Worm (Caenorhabditis elegans) whole organism, early embryonic: Measurements from ENCODE around the gene cyp-34A2.

ENCODE experiments used
- B0310.2 ChIP-seq: sonication (generic microtip); optimal IDR thresholded peaks from 2 replicates; lab custom pipeline; 2016; ENCODE audit warnings: mild to moderate bottlenecking, missing genetic modification characterization, missing compliant biosample characterization
- F13C5.2 ChIP-seq: sonication (generic microtip); optimal IDR thresholded peaks from 2 replicates; lab custom pipeline; 2017; ENCODE audit warnings: mild to moderate bottlenecking, missing genetic modification characterization, inconsistent platforms, missing compliant biosample characterization
- aly-1 ChIP-seq: sonication (generic microtip); optimal IDR thresholded peaks from 2 replicates; lab custom pipeline; 2016; ENCODE audit warnings: missing genetic modification characterization, missing compliant biosample characterization
- ama-1 ChIP-seq: fragments of 150-350 bp; optimal IDR thresholded peaks from 2 replicates; lab custom pipeline; 2014
- ceh-13 ChIP-seq: fragments of 200-800 bp; sonication (Bioruptor generic); optimal IDR thresholded peaks from 2 replicates; lab custom pipeline; 2018; ENCODE audit warnings: mild to moderate bottlenecking, missing genetic modification characterization, missing compliant biosample characterization
- ceh-36 ChIP-seq: sonication (generic microtip); optimal IDR thresholded peaks from 2 replicates; lab custom pipeline; 2016; ENCODE audit warnings: missing genetic modification characterization, inconsistent platforms, missing compliant biosample characterization
- ets-7 ChIP-seq: sonication (generic microtip); optimal IDR thresholded peaks from 2 replicates; lab custom pipeline; 2016; ENCODE audit warnings: missing genotype, missing genetic modification characterization, missing compliant biosample characterization
- flt-1 ChIP-seq: fragments of 200-800 bp; sonication (Bioruptor generic); IDR thresholded peaks from 2 replicates; pipeline ENCODE4 v1.3.6; 2022; ENCODE audit warnings: missing genetic modification characterization, missing compliant biosample characterization
- hmbx-1 ChIP-seq: sonication (generic microtip); optimal IDR thresholded peaks from 2 replicates; lab custom pipeline; 2016; ENCODE audit warnings: mild to moderate bottlenecking, missing genetic modification characterization, missing compliant biosample characterization
- hmg-4 ChIP-seq: fragments of 200-800 bp; sonication (Bioruptor generic); optimal IDR thresholded peaks from 2 replicates; lab custom pipeline; 2018; ENCODE audit warnings: mild to moderate bottlenecking, missing genetic modification characterization, missing compliant biosample characterization
- hnd-1 ChIP-seq: sonication (generic microtip); optimal IDR thresholded peaks from 2 replicates; lab custom pipeline; 2016; ENCODE audit warnings: missing genetic modification characterization, missing compliant biosample characterization
- pes-1 ChIP-seq: fragments of 200-800 bp; sonication (Bioruptor generic); IDR thresholded peaks from 2 replicates; pipeline ENCODE4 v1.3.6; 2022; ENCODE audit warnings: missing genetic modification reagents, missing genetic modification characterization, missing compliant biosample characterization
- scrt-1 ChIP-seq: fragments of 200-800 bp; sonication (Bioruptor generic); IDR thresholded peaks from 2 replicates; pipeline ENCODE4 v1.3.6; 2022; ENCODE audit warnings: missing genetic modification characterization, missing compliant biosample characterization
- sea-1 ChIP-seq: fragments of 200-800 bp; sonication (Bioruptor generic); conservative IDR thresholded peaks from 2 replicates; pipeline ENCODE4 v1.3.6; 2022; ENCODE audit warnings: missing genetic modification characterization, missing compliant biosample characterization
- tbx-11 ChIP-seq: fragments of 200-800 bp; sonication (Bioruptor generic); IDR thresholded peaks from 2 replicates; pipeline ENCODE4 v1.3.6; 2022; ENCODE audit warnings: missing genetic modification characterization, missing compliant biosample characterization
- tbx-37 ChIP-seq: fragments of 200-800 bp; sonication (Bioruptor generic); conservative IDR thresholded peaks from 2 replicates; pipeline ENCODE4 v1.3.6; 2022; ENCODE audit warnings: missing genetic modification reagents, missing genetic modification characterization, missing compliant biosample characterization
- tra-4 ChIP-seq: sonication (generic microtip); optimal IDR thresholded peaks from 2 replicates; lab custom pipeline; 2017; ENCODE audit warnings: missing genetic modification characterization, missing compliant biosample characterization

The cyp-34A2 gene

DNA sequence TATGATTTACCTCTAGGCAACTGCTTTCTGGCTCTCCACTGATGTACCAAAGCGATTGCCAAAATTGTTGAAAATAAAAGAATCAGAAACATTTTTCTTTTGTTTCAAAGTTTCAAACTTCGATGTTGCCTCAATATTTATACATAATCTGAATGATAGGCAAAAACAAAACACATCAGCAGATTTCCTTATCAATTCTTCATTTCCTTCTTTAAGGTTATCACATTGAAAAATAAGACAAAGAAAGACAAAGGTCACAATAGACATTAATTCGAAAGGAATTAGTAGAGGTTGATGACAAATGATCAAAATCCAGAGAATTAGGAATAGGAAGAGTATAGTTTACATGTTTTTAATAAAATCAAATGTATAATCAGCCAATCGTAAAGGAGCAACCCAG is at the start of gene cyp-34A2:
TSS of gene cyp-34A2 (minus strand) at position 101 of the 400 bp plus-strand sequence.
- no peak for TF ChIP-seq hmbx-1
- TF ChIP-seq sea-1 = no peak
- TF ChIP-seq ets-7 (tag; lab: Kevin White, UChicago) = no peak
- no peak for TF ChIP-seq pes-1 (GFP tag; lab: Robert Waterston, UW)
- TF ChIP-seq ceh-13 (GFP tag; lab: Kevin White, UChicago) = no peak
- TF ChIP-seq B0310.2 (tag; lab: Kevin White, UChicago) = no peak
- no peak for TF ChIP-seq hnd-1 (tag; lab: Kevin White, UChicago)
- TF ChIP-seq hmg-4 = no peak
- TF ChIP-seq scrt-1 (GFP tag; lab: Robert Waterston, UW) = no peak
- no peak for TF ChIP-seq tbx-11 (GFP tag; lab: Robert Waterston, UW)
- no peak for TF ChIP-seq F13C5.2 (tag; lab: Kevin White, UChicago)

DNA sequence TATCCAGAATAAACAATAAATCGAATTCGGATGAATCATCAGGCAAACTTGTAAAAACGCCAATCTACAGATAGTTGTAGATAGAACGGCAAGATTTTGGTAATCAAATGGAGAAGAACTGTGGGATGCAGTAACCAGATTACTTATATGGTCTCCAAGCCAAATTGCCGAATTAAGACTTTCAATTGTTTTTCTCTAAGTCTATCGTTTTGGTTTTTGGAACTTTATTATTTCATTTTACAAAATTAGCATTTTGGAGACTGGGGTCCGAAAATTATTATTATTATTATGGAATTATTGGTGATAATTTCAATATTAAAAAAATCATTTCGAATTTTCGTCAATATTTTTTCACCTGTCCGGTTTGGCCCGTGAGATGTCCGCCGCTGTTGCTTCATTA is 48.5 kb upstream of the cyp-34A2 start, which contains the start of gene clec-228:
TSS of gene clec-228 (minus strand) at position 101 of the 400 bp plus-strand sequence.
- TF ChIP-seq ceh-13 (GFP tag; lab: Kevin White, UChicago) = no peak
- TF ChIP-seq ceh-36 = no peak
- TF ChIP-seq tbx-11 (GFP tag; lab: Robert Waterston, UW) = no peak
- TF ChIP-seq ama-1 = no peak
- no peak for TF ChIP-seq hmg-4
- no peak for TF ChIP-seq tbx-37 (GFP tag; lab: Robert Waterston, UW)
- TF ChIP-seq hmbx-1 = no peak
- no peak for TF ChIP-seq sea-1
- no peak for TF ChIP-seq pes-1 (GFP tag; lab: Robert Waterston, UW)
- TF ChIP-seq flt-1 (GFP tag; lab: Robert Waterston, UW) = no peak
- TF ChIP-seq hnd-1 (tag; lab: Kevin White, UChicago) = no peak
- TF ChIP-seq F13C5.2 (tag; lab: Kevin White, UChicago) = no peak
- no peak for TF ChIP-seq tra-4 (tag; lab: Kevin White, UChicago)
- no peak for TF ChIP-seq aly-1 (tag; lab: Kevin White, UChicago)
- TF ChIP-seq scrt-1 (GFP tag; lab: Robert Waterston, UW) = no peak
- TF ChIP-seq B0310.2 (tag; lab: Kevin White, UChicago) = no peak

DNA sequence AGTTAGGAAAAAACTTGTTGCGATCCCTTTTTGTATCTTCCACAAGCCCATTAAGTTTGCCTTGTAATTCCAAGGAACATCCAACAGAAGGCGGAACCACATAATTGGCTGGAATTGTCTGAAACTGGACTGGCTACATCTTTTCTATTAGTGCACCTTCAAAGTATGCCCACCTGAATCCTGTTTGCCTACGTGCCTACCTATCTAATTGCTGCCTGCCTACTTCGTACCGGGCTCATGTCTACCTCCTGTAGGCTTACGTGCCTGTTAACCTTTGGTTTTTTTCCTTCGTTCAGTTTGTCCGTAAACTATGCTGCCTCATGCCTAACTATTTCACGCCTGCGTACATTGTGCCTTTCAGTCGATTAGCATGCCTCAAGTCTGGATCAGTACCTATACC is 46.5 kb upstream of the cyp-34A2 start, which contains the start of gene wrt-7:
TSS of gene wrt-7 (minus strand) at position 101 of the 400 bp plus-strand sequence.
- no peak for TF ChIP-seq sea-1
- no peak for TF ChIP-seq ceh-36
- TF ChIP-seq tbx-11 (GFP tag; lab: Robert Waterston, UW) = no peak
- TF ChIP-seq tra-4 (tag; lab: Kevin White, UChicago) = no peak
- no peak for TF ChIP-seq pes-1 (GFP tag; lab: Robert Waterston, UW)
- no peak for TF ChIP-seq ceh-13 (GFP tag; lab: Kevin White, UChicago)
- no peak for TF ChIP-seq aly-1 (tag; lab: Kevin White, UChicago)
- no peak for TF ChIP-seq tbx-37 (GFP tag; lab: Robert Waterston, UW)
- no peak for TF ChIP-seq ama-1
- no peak for TF ChIP-seq ets-7 (tag; lab: Kevin White, UChicago)
- no peak for TF ChIP-seq flt-1 (GFP tag; lab: Robert Waterston, UW)
- no peak for TF ChIP-seq hmbx-1
- no peak for TF ChIP-seq hmg-4
- TF ChIP-seq F13C5.2 (tag; lab: Kevin White, UChicago) = no peak
- TF ChIP-seq scrt-1 (GFP tag; lab: Robert Waterston, UW) = no peak

DNA sequence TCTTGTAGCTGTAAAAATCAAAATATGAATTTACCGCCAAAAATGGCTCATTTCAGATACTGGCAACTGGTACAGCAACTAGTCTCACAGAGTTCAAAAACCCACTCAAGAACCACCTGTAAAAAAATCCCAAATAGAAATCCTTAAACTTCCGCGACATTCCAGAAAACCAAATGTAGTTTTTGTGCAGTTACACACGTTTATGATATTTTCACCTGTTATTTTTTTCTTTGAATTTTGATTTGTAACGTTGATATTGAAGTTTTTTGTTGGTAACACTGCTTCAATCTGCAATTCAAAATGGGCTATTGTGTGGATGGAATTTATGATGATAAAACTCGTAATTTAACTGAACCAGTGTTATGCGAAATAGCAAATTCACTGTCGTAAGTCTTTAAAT is 42.0 kb upstream of the cyp-34A2 start, which contains the start of gene srw-113:
TSS of gene srw-113 (plus strand) at position 301 of the 400 bp plus-strand sequence.
- TF ChIP-seq sea-1 = no peak
- TF ChIP-seq ceh-13 (GFP tag; lab: Kevin White, UChicago) = no peak
- TF ChIP-seq B0310.2 (tag; lab: Kevin White, UChicago) = no peak
- no peak for TF ChIP-seq hmbx-1
- no peak for TF ChIP-seq tbx-37 (GFP tag; lab: Robert Waterston, UW)
- no peak for TF ChIP-seq tra-4 (tag; lab: Kevin White, UChicago)
- no peak for TF ChIP-seq hnd-1 (tag; lab: Kevin White, UChicago)
- no peak for TF ChIP-seq pes-1 (GFP tag; lab: Robert Waterston, UW)
- no peak for TF ChIP-seq tbx-11 (GFP tag; lab: Robert Waterston, UW)
- no peak for TF ChIP-seq aly-1 (tag; lab: Kevin White, UChicago)
- no peak for TF ChIP-seq ama-1
- TF ChIP-seq ceh-36 = no peak
- no peak for TF ChIP-seq flt-1 (GFP tag; lab: Robert Waterston, UW)
- no peak for TF ChIP-seq ets-7 (tag; lab: Kevin White, UChicago)
- no peak for TF ChIP-seq hmg-4

- no peak for TF ChIP-seq hmg-4
- no peak for TF ChIP-seq scrt-1 (GFP tag; lab: Robert Waterston, UW)
- TF ChIP-seq pes-1 (GFP tag; lab: Robert Waterston, UW) = no peak
- no peak for TF ChIP-seq flt-1 (GFP tag; lab: Robert Waterston, UW)
- TF ChIP-seq sea-1 = no peak
- no peak for TF ChIP-seq tbx-37 (GFP tag; lab: Robert Waterston, UW)
- no peak for TF ChIP-seq ets-7 (tag; lab: Kevin White, UChicago)
- no peak for TF ChIP-seq hnd-1 (tag; lab: Kevin White, UChicago)
- TF ChIP-seq ceh-13 (GFP tag; lab: Kevin White, UChicago) = no peak
- no peak for TF ChIP-seq aly-1 (tag; lab: Kevin White, UChicago)
- TF ChIP-seq tbx-11 (GFP tag; lab: Robert Waterston, UW) = no peak
- no peak for TF ChIP-seq tra-4 (tag; lab: Kevin White, UChicago)
Observed at ce11 chrV:15330314-15330713, 39.4 kb upstream of the cyp-34A2 start, which contains the start of gene srh-295. srh-295 (plus strand) TSS chrV:15330614.

ce11 chrV:15327745-15328447 is 37.0 kb upstream of the cyp-34A2 start, which contains the start of gene ZK1037.6:
ZK1037.6 (minus strand) TSS chrV:15327795.
- TF ChIP-seq sea-1 (no peak), scrt-1 (GFP tag; lab: Robert Waterston, UW) (no peak), B0310.2 (tag; lab: Kevin White, UChicago) (no peak), hnd-1 (tag; lab: Kevin White, UChicago) (no peak), tbx-37 (GFP tag; lab: Robert Waterston, UW) (no peak), aly-1 (tag; lab: Kevin White, UChicago) (no peak), ceh-36 (no peak), ama-1 (no peak), tra-4 (tag; lab: Kevin White, UChicago) (no peak), ets-7 (tag; lab: Kevin White, UChicago) (no peak), F13C5.2 (tag; lab: Kevin White, UChicago) (no peak)
